Worm (Caenorhabditis elegans) whole organism, L4 larva: ENCODE measurements around the gene srlf-15.

ENCODE experiments used
- F10B5.3 ChIP-seq: sonication (generic microtip); optimal IDR thresholded peaks from 2 replicates; lab custom pipeline; 2016; ENCODE audit warnings: mild to moderate bottlenecking, missing genetic modification characterization, missing compliant biosample characterization
- T26A8.4 ChIP-seq: fragments of 200-800 bp; sonication (Bioruptor generic); IDR thresholded peaks from 2 replicates; pipeline ENCODE4 v1.3.6; 2022; ENCODE audit warnings: missing genetic modification characterization, missing compliant biosample characterization
- Y105C5A.15 ChIP-seq: fragments of 200-800 bp; sonication (Bioruptor generic); IDR thresholded peaks from 2 replicates; pipeline ENCODE4 v1.3.6; 2022; ENCODE audit warnings: missing genetic modification characterization, missing compliant biosample characterization
- ZK546.5 ChIP-seq, 2 experiments: sonication (generic microtip); optimal IDR thresholded peaks; 2 replicates each; lab custom pipeline; 2017; ENCODE audit warnings: missing biosample characterization in 2 of 2, missing genetic modification characterization in 2 of 2
- aha-1 ChIP-seq: fragments of 150-350 bp; peaks from one replicate; lab custom pipeline; 2014; ENCODE audit warnings: missing biosample characterization, missing genetic modification characterization
- ama-1 ChIP-seq: fragments of 150-350 bp; optimal IDR thresholded peaks from 2 replicates; lab custom pipeline; 2014; ENCODE audit warnings: inconsistent platforms, mixed read lengths
- arid-1 ChIP-seq: fragments of 200-800 bp; sonication (Bioruptor generic); conservative IDR thresholded peaks from 2 replicates; pipeline ENCODE4 v1.3.6; 2022; ENCODE audit warnings: missing genetic modification reagents, missing genetic modification characterization, missing compliant biosample characterization
- ceh-28 ChIP-seq: fragments of 150-350 bp; optimal IDR thresholded peaks from 2 replicates; lab custom pipeline; 2014; ENCODE audit warnings: missing biosample characterization, missing genetic modification reagents, missing genetic modification characterization
- ceh-44 ChIP-seq: fragments of 200-800 bp; sonication (Bioruptor generic); IDR thresholded peaks from 2 replicates; pipeline ENCODE4 v1.3.6; 2022; ENCODE audit warnings: missing genetic modification reagents, missing genetic modification characterization, missing compliant biosample characterization
- ctbp-1 ChIP-seq: fragments of 200-800 bp; sonication (Bioruptor generic); IDR thresholded peaks from 2 replicates; pipeline ENCODE4 v1.3.6; 2022; ENCODE audit warnings: missing genetic modification reagents, missing genetic modification characterization, missing compliant biosample characterization
- duxl-1 ChIP-seq: sonication (generic microtip); optimal IDR thresholded peaks from 2 replicates; lab custom pipeline; 2016; ENCODE audit warnings: mild to moderate bottlenecking, missing genetic modification characterization, moderate library complexity, missing compliant biosample characterization; ENCODE audit not compliant: poor library complexity
- egl-43 ChIP-seq: fragments of 200-800 bp; sonication (Bioruptor generic); IDR thresholded peaks from 2 replicates; pipeline ENCODE4 v1.3.6; 2022; ENCODE audit warnings: missing genetic modification reagents, missing genetic modification characterization, missing compliant biosample characterization
- fkh-10 ChIP-seq: fragments of 150-350 bp; optimal IDR thresholded peaks from 2 replicates; lab custom pipeline; 2014; ENCODE audit warnings: missing biosample characterization, missing genetic modification reagents, missing genetic modification characterization
- gei-8 ChIP-seq: fragments of 200-800 bp; sonication (Bioruptor generic); optimal IDR thresholded peaks from 2 replicates; lab custom pipeline; 2018; ENCODE audit warnings: mild to moderate bottlenecking, missing genetic modification characterization, missing compliant biosample characterization
- hlh-11 ChIP-seq: fragments of 200-800 bp; sonication (Bioruptor generic); optimal IDR thresholded peaks from 2 replicates; lab custom pipeline; 2018; ENCODE audit warnings: mild to moderate bottlenecking, missing genetic modification characterization, missing compliant biosample characterization
- lim-7 ChIP-seq: fragments of 200-800 bp; sonication (Bioruptor generic); IDR thresholded peaks from 2 replicates; pipeline ENCODE4 v1.3.6; 2022; ENCODE audit warnings: missing genetic modification characterization, missing compliant biosample characterization
- madf-5 ChIP-seq, 2 experiments: fragments of 200-800 bp; sonication (Bioruptor generic); IDR thresholded peaks; 2 replicates each; pipeline ENCODE4 v1.3.6; 2022; ENCODE audit warnings: missing compliant biosample characterization in 2 of 2, missing genetic modification characterization in 2 of 2
- mes-2 ChIP-seq: sonication (generic microtip); optimal IDR thresholded peaks from 2 replicates; lab custom pipeline; 2016; ENCODE audit warnings: missing genotype, mild to moderate bottlenecking, missing genetic modification characterization, missing compliant biosample characterization; ENCODE audit not compliant: poor library complexity, severe bottlenecking
- mxl-2 ChIP-seq: fragments of 200-800 bp; sonication (Bioruptor generic); conservative IDR thresholded peaks from 2 replicates; pipeline ENCODE4 v1.3.6; 2022; ENCODE audit warnings: missing genetic modification reagents, missing genetic modification characterization, missing compliant biosample characterization
- mxl-3 ChIP-seq: fragments of 200-800 bp; sonication (Bioruptor generic); optimal IDR thresholded peaks from 2 replicates; lab custom pipeline; 2018; ENCODE audit warnings: mild to moderate bottlenecking, missing genetic modification characterization, missing compliant biosample characterization
- nhr-11 ChIP-seq: fragments of 150-350 bp; optimal IDR thresholded peaks from 2 replicates; lab custom pipeline; 2014; ENCODE audit warnings: missing biosample characterization, missing genetic modification characterization
- nhr-111 ChIP-seq: fragments of 200-800 bp; sonication (Bioruptor generic); optimal IDR thresholded peaks from 2 replicates; lab custom pipeline; 2018; ENCODE audit warnings: mild to moderate bottlenecking, missing genetic modification characterization, missing compliant biosample characterization
- nhr-237 ChIP-seq: sonication (generic microtip); optimal IDR thresholded peaks from 2 replicates; lab custom pipeline; 2017; ENCODE audit warnings: missing biosample characterization, missing genetic modification characterization
- nhr-28 ChIP-seq: fragments of 150-350 bp; optimal IDR thresholded peaks from 2 replicates; lab custom pipeline; 2014; ENCODE audit warnings: missing biosample characterization, missing genetic modification characterization
- nhr-41 ChIP-seq: fragments of 200-800 bp; sonication (Bioruptor generic); IDR thresholded peaks from 2 replicates; pipeline ENCODE4 v1.3.6; 2022; ENCODE audit warnings: missing genetic modification reagents, missing genetic modification characterization, missing compliant biosample characterization
- nhr-42 ChIP-seq: fragments of 200-800 bp; sonication (Bioruptor generic); IDR thresholded peaks from 2 replicates; pipeline ENCODE4 v1.3.6; 2022; ENCODE audit warnings: missing genetic modification characterization, missing compliant biosample characterization
- nhr-76 ChIP-seq: fragments of 150-350 bp; optimal IDR thresholded peaks from 2 replicates; lab custom pipeline; 2014; ENCODE audit warnings: missing biosample characterization, missing genetic modification characterization
- pha-4 ChIP-seq, 2 experiments: fragments of 150-350 bp in 1 of 2; fragments of 200-800 bp in 1 of 2; sonication (Bioruptor generic) in 1 of 2; IDR thresholded peaks in 1 of 2; optimal IDR thresholded peaks in 1 of 2; 2 replicates each; pipeline versions ENCODE4 v1.3.6 to Lab custom; 2014 to 2022; ENCODE audit warnings: missing genetic modification characterization in 2 of 2, missing genetic modification reagents in 2 of 2, missing biosample characterization in 1 of 2, missing compliant biosample characterization in 1 of 2
- set-16 ChIP-seq: fragments of 200-800 bp; sonication (Bioruptor generic); IDR thresholded peaks from 2 replicates; pipeline ENCODE4 v1.3.6; 2022; ENCODE audit warnings: missing genetic modification reagents, missing genetic modification characterization, missing compliant biosample characterization
- snpc-1.2 ChIP-seq: fragments of 200-800 bp; sonication (Bioruptor generic); IDR thresholded peaks from 2 replicates; pipeline ENCODE4 v1.3.6; 2022; ENCODE audit warnings: missing genetic modification reagents, missing genetic modification characterization, missing compliant biosample characterization
- spr-1 ChIP-seq: sonication (generic microtip); optimal IDR thresholded peaks from 2 replicates; lab custom pipeline; 2016; ENCODE audit warnings: mild to moderate bottlenecking, missing genetic modification characterization, missing compliant biosample characterization
- unc-62 ChIP-seq, 3 experiments: fragments of 150-350 bp in 1 of 3; sonication (generic microtip); optimal IDR thresholded peaks in 2 of 3; peaks in 1 of 3; 1 replicate in 1 of 3; 2 replicates in 2 of 3; lab custom pipeline; 2014 to 2017; ENCODE audit warnings: missing biosample characterization in 3 of 3, missing genetic modification characterization in 3 of 3, missing genetic modification reagents in 3 of 3, missing genotype in 1 of 3
- zip-11 ChIP-seq: fragments of 200-800 bp; sonication (Bioruptor generic); IDR thresholded peaks from 2 replicates; pipeline ENCODE4 v1.3.6; 2022; ENCODE audit warnings: missing genetic modification characterization, missing compliant biosample characterization

Gene srlf-15

ce11 chrII:11012532-11013179, 23.2 kb upstream of the srlf-15 start (continued):
- no peak for TF ChIP-seq ceh-28 (tag; lab: Kevin White, UChicago)
- TF ChIP-seq nhr-42 (GFP tag; lab: Robert Waterston, UW), result no peak

ce11 chrII:11013667-11014066, 22.2 kb upstream of the srlf-15 start, which contains the start of gene col-81:
Gene col-81 (minus strand): TSS chrII:11013767.
- TF ChIP-seq zip-11 (GFP tag; lab: Robert Waterston, UW), result no peak
- peak in 1 of 2 experiments; percentile 12 for TF ChIP-seq unc-62 (GFP tag; optimal IDR thresholded peaks at IDR 0.05 in 1 of 2; lab: Kevin White, UChicago)
- TF ChIP-seq unc-62 (tag; optimal IDR thresholded peaks at IDR 0.05; lab: Kevin White, UChicago), result no peak
- TF ChIP-seq nhr-237 (tag; lab: Kevin White, UChicago), result no peak

ce11 chrII:11015210-11015609, 20.7 kb upstream of the srlf-15 start:
- peak in 1 of 2 experiments; percentile 54 for TF ChIP-seq unc-62 (GFP tag; optimal IDR thresholded peaks at IDR 0.05 in 1 of 2; lab: Kevin White, UChicago)
- TF ChIP-seq unc-62 (tag; optimal IDR thresholded peaks at IDR 0.05; lab: Kevin White, UChicago), result no peak
- TF ChIP-seq mxl-3 (GFP tag; lab: Kevin White, UChicago), result peak; percentile 22
- peak; percentile 77 for TF ChIP-seq ama-1 (lab: Kevin White, UChicago)
- peak; percentile 24 for TF ChIP-seq hlh-11 (tag; lab: Kevin White, UChicago)
- no peak for TF ChIP-seq aha-1 (tag; lab: Kevin White, UChicago)
- peak; percentile 12 for TF ChIP-seq nhr-28
- peak; percentile 16 for TF ChIP-seq mes-2 (tag; lab: Kevin White, UChicago)
- TF ChIP-seq nhr-41, result no peak
- no peak for TF ChIP-seq gei-8

- TF ChIP-seq aha-1 (tag; lab: Kevin White, UChicago) (peak; percentile 47), ceh-44 (GFP tag; lab: Robert Waterston, UW) (no peak), T26A8.4 (GFP tag; lab: Robert Waterston, UW) (0 out of 2 replicates have a peak, but pooled peaks have one; percentile 22), mes-2 (tag; lab: Kevin White, UChicago) (no peak), pha-4 (GFP tag; IDR thresholded peaks at IDR 0.05; lab: Robert Waterston, UW) (peak; percentile 84; the same call in 1 of the 2 replicates), pha-4 (tag; optimal IDR thresholded peaks at IDR 0.05; lab: Kevin White, UChicago) (no peak), Y105C5A.15 (GFP tag; lab: Robert Waterston, UW) (no peak), gei-8 (no peak), nhr-11 (tag; lab: Kevin White, UChicago) (no peak), spr-1 (tag; lab: Kevin White, UChicago) (peak; percentile 59), egl-43 (GFP tag; lab: Robert Waterston, UW) (peak; percentile 57; the same call in 1 of the 2 replicates), set-16 (GFP tag; lab: Robert Waterston, UW) (peak; percentile 99), lim-7 (GFP tag; lab: Robert Waterston, UW) (0 out of 2 replicates have a peak, but pooled peaks have one; percentile 25), mxl-2 (0 out of 2 replicates have a peak, but pooled peaks have one; percentile 24), nhr-111 (GFP tag; lab: Kevin White, UChicago) (no peak), arid-1 (no peak), F10B5.3 (peak; percentile 30), fkh-10 (GFP tag; lab: Kevin White, UChicago) (no peak), ctbp-1 (0 out of 2 replicates have a peak, but pooled peaks have one; percentile 12), snpc-1.2 (GFP tag; lab: Robert Waterston, UW) (no peak), ZK546.5 (tag; optimal IDR thresholded peaks at IDR 0.05; lab: Kevin White, UChicago) (no peak), duxl-1 (tag; lab: Kevin White, UChicago) (no peak), nhr-76 (no peak), hlh-11 (tag; lab: Kevin White, UChicago) (peak; percentile 10), madf-5 (GFP tag; IDR thresholded peaks at IDR 0.05; lab: Robert Waterston, UW) (peak in 1 of 2 experiments; percentile 96; a peak in 2 of 4 replicates)
Measured at ce11 chrII:11015734-11016133, 20.1 kb upstream of the srlf-15 start.
